Worm (Caenorhabditis elegans) whole organism, young adult: ENCODE data around the gene clec-169.

Experiments
- B0261.1 ChIP-seq: sonication (generic microtip); optimal IDR thresholded peaks from 2 replicates; lab custom pipeline; 2016; ENCODE audit warnings: mild to moderate bottlenecking, missing genetic modification characterization, moderate library complexity, missing compliant biosample characterization
- B0336.3 ChIP-seq: fragments of 200-800 bp; sonication (Bioruptor generic); IDR thresholded peaks from 2 replicates; pipeline ENCODE4 v1.3.6; 2022; ENCODE audit warnings: missing genetic modification characterization, missing compliant biosample characterization
- F23B12.7 ChIP-seq: sonication (generic microtip); optimal IDR thresholded peaks from 2 replicates; lab custom pipeline; 2017; ENCODE audit warnings: missing genetic modification characterization, mild to moderate bottlenecking, missing compliant biosample characterization, antibody characterized with exemption, moderate library complexity; ENCODE audit not compliant: insufficient read depth
- F33H1.4 ChIP-seq: fragments of 200-800 bp; sonication (Bioruptor generic); IDR thresholded peaks from 2 replicates; pipeline ENCODE4 v1.3.6; 2022; ENCODE audit warnings: missing genetic modification reagents, missing genetic modification characterization, missing compliant biosample characterization
- F37B4.10 ChIP-seq: fragments of 200-800 bp; sonication (Bioruptor generic); IDR thresholded peaks from 2 replicates; pipeline ENCODE4 v1.3.6; 2022; ENCODE audit warnings: missing genetic modification characterization, missing compliant biosample characterization
- F52B5.7 ChIP-seq: sonication (generic microtip); optimal IDR thresholded peaks from 2 replicates; lab custom pipeline; 2016; ENCODE audit warnings: mild to moderate bottlenecking, missing genetic modification characterization, missing compliant biosample characterization
- F57A8.1 ChIP-seq: fragments of 200-800 bp; sonication (Bioruptor generic); optimal IDR thresholded peaks from 2 replicates; lab custom pipeline; 2018; ENCODE audit warnings: mild to moderate bottlenecking, missing genetic modification characterization, moderate library complexity, missing compliant biosample characterization
- K11D2.4 ChIP-seq: fragments of 200-800 bp; sonication (Bioruptor generic); IDR thresholded peaks from 2 replicates; pipeline ENCODE4 v1.3.6; 2022; ENCODE audit warnings: missing genetic modification reagents, missing genetic modification characterization, missing compliant biosample characterization
- T26A5.8 ChIP-seq: sonication (generic microtip); optimal IDR thresholded peaks from 2 replicates; lab custom pipeline; 2016; ENCODE audit warnings: missing genetic modification characterization, missing compliant biosample characterization
- Y79H2A.3 ChIP-seq: fragments of 200-800 bp; sonication (Bioruptor generic); conservative IDR thresholded peaks from 2 replicates; pipeline ENCODE4 v1.3.6; 2022; ENCODE audit warnings: missing genetic modification reagents, missing genetic modification characterization, missing compliant biosample characterization
- Y95B8A.8 ChIP-seq: fragments of 200-800 bp; sonication (Bioruptor generic); IDR thresholded peaks from 2 replicates; pipeline ENCODE4 v1.3.6; 2022; ENCODE audit warnings: missing genetic modification reagents, missing genetic modification characterization, missing compliant biosample characterization
- akir-1 ChIP-seq: fragments of 200-800 bp; sonication (Bioruptor generic); optimal IDR thresholded peaks from 2 replicates; lab custom pipeline; 2018; ENCODE audit warnings: mild to moderate bottlenecking, missing genetic modification characterization, moderate library complexity, missing compliant biosample characterization
- aptf-2 ChIP-seq: fragments of 200-800 bp; sonication (Bioruptor generic); conservative IDR thresholded peaks from 2 replicates; pipeline ENCODE4 v1.3.6; 2022; ENCODE audit warnings: missing genetic modification reagents, missing genetic modification characterization, missing compliant biosample characterization
- aptf-3 ChIP-seq: fragments of 200-800 bp; sonication (Bioruptor generic); IDR thresholded peaks from 2 replicates; pipeline ENCODE4 v1.3.6; 2022; ENCODE audit warnings: missing genetic modification characterization, missing compliant biosample characterization
- bed-1 ChIP-seq: fragments of 200-800 bp; sonication (Bioruptor generic); IDR thresholded peaks from 2 replicates; pipeline ENCODE4 v1.3.6; 2022; ENCODE audit warnings: missing genetic modification reagents, missing genetic modification characterization, missing compliant biosample characterization
- ceh-100 ChIP-seq: fragments of 200-800 bp; sonication (Bioruptor generic); IDR thresholded peaks from 2 replicates; pipeline ENCODE4 v1.3.6; 2022; ENCODE audit warnings: missing genetic modification reagents, missing genetic modification characterization, missing compliant biosample characterization
- ceh-27 ChIP-seq: fragments of 200-800 bp; sonication (Bioruptor generic); optimal IDR thresholded peaks from 2 replicates; lab custom pipeline; 2018; ENCODE audit warnings: mild to moderate bottlenecking, missing genetic modification characterization, moderate library complexity, missing compliant biosample characterization
- ceh-40 ChIP-seq: fragments of 200-800 bp; sonication (Bioruptor generic); IDR thresholded peaks from 2 replicates; pipeline ENCODE4 v1.3.6; 2022; ENCODE audit warnings: missing genetic modification characterization, missing compliant biosample characterization
- chd-7 ChIP-seq: sonication (generic microtip); optimal IDR thresholded peaks from 2 replicates; lab custom pipeline; 2016; ENCODE audit warnings: mild to moderate bottlenecking, missing genetic modification characterization, moderate library complexity, missing compliant biosample characterization
- dox-1 ChIP-seq: fragments of 200-800 bp; sonication (Bioruptor generic); IDR thresholded peaks from 2 replicates; pipeline ENCODE4 v1.3.6; 2022; ENCODE audit warnings: missing genetic modification reagents, missing genetic modification characterization, missing compliant biosample characterization
- egrh-3 ChIP-seq: fragments of 200-800 bp; sonication (Bioruptor generic); IDR thresholded peaks from 2 replicates; pipeline ENCODE4 v1.3.6; 2022; ENCODE audit warnings: missing genetic modification reagents, missing genetic modification characterization, missing compliant biosample characterization
- ets-4 ChIP-seq: fragments of 200-800 bp; sonication (Bioruptor generic); optimal IDR thresholded peaks from 2 replicates; lab custom pipeline; 2018; ENCODE audit warnings: mild to moderate bottlenecking, missing genetic modification characterization, missing compliant biosample characterization
- hmg-1.2 ChIP-seq: fragments of 200-800 bp; sonication (Bioruptor generic); IDR thresholded peaks from 2 replicates; pipeline ENCODE4 v1.3.6; 2022; ENCODE audit warnings: missing genetic modification reagents, missing genetic modification characterization, missing compliant biosample characterization
- lag-1 ChIP-seq: fragments of 200-800 bp; sonication (Bioruptor generic); IDR thresholded peaks from 2 replicates; pipeline ENCODE4 v1.3.6; 2022; ENCODE audit warnings: missing genetic modification reagents, missing genetic modification characterization, missing compliant biosample characterization
- let-526 ChIP-seq: fragments of 200-800 bp; sonication (Bioruptor generic); IDR thresholded peaks from 2 replicates; pipeline ENCODE4 v1.3.6; 2022; ENCODE audit warnings: missing genetic modification reagents, missing genetic modification characterization, missing compliant biosample characterization
- let-607 ChIP-seq, 2 experiments: fragments of 200-800 bp in 1 of 2; sonication (Bioruptor generic) in 1 of 2; sonication (generic microtip) in 1 of 2; optimal IDR thresholded peaks; 2 replicates each; lab custom pipeline; 2016 to 2018; ENCODE audit warnings: mild to moderate bottlenecking in 2 of 2, missing compliant biosample characterization in 2 of 2, missing genetic modification characterization in 2 of 2, moderate library complexity in 2 of 2, missing genotype in 1 of 2
- lin-40 ChIP-seq: sonication (generic microtip); optimal IDR thresholded peaks from 2 replicates; lab custom pipeline; 2016; ENCODE audit warnings: missing genetic modification characterization, mild to moderate bottlenecking, missing compliant biosample characterization, missing genotype, missing genetic modification reagents
- lir-1 ChIP-seq: fragments of 200-800 bp; sonication (Bioruptor generic); conservative IDR thresholded peaks from 2 replicates; pipeline ENCODE4 v1.3.6; 2022; ENCODE audit warnings: missing genetic modification reagents, missing genetic modification characterization, missing compliant biosample characterization
- madf-6 ChIP-seq: fragments of 200-800 bp; sonication (Bioruptor generic); IDR thresholded peaks from 2 replicates; pipeline ENCODE4 v1.3.6; 2022; ENCODE audit warnings: missing genetic modification reagents, missing genetic modification characterization, missing compliant biosample characterization
- mcd-1 ChIP-seq: fragments of 200-800 bp; sonication (Bioruptor generic); IDR thresholded peaks from 2 replicates; pipeline ENCODE4 v1.3.6; 2022; ENCODE audit warnings: missing genetic modification reagents, missing genetic modification characterization, missing compliant biosample characterization
- nhr-27 ChIP-seq: fragments of 200-800 bp; sonication (Bioruptor generic); optimal IDR thresholded peaks from 2 replicates; lab custom pipeline; 2018; ENCODE audit warnings: mild to moderate bottlenecking, missing genetic modification characterization, moderate library complexity, missing compliant biosample characterization
- nhr-90 ChIP-seq: sonication (generic microtip); optimal IDR thresholded peaks from 2 replicates; lab custom pipeline; 2016; ENCODE audit warnings: missing genotype, mild to moderate bottlenecking, missing genetic modification characterization, missing compliant biosample characterization
- rcor-1 ChIP-seq: fragments of 200-800 bp; sonication (Bioruptor generic); IDR thresholded peaks from 2 replicates; pipeline ENCODE4 v1.3.6; 2022; ENCODE audit warnings: missing genetic modification reagents, missing genetic modification characterization, missing compliant biosample characterization
- sea-2 ChIP-seq: fragments of 200-800 bp; sonication (Bioruptor generic); IDR thresholded peaks from 2 replicates; pipeline ENCODE4 v1.3.6; 2022; ENCODE audit warnings: missing genetic modification characterization, missing compliant biosample characterization
- snpc-1.1 ChIP-seq: sonication (generic microtip); optimal IDR thresholded peaks from 2 replicates; lab custom pipeline; 2017; ENCODE audit warnings: missing genetic modification characterization, mild to moderate bottlenecking, missing compliant biosample characterization, antibody characterized with exemption, moderate library complexity, missing genotype, missing genetic modification reagents; ENCODE audit not compliant: insufficient read depth
- snpc-1.3 ChIP-seq: sonication (generic microtip); optimal IDR thresholded peaks from 2 replicates; lab custom pipeline; 2017; ENCODE audit warnings: missing genetic modification characterization, mild to moderate bottlenecking, missing compliant biosample characterization, antibody characterized with exemption, moderate library complexity, missing genotype, missing genetic modification reagents; ENCODE audit not compliant: insufficient read depth
- somi-1 ChIP-seq: fragments of 200-800 bp; sonication (Bioruptor generic); optimal IDR thresholded peaks from 2 replicates; lab custom pipeline; 2018; ENCODE audit warnings: mild to moderate bottlenecking, missing genetic modification characterization, missing compliant biosample characterization
- zfh-2 ChIP-seq: fragments of 200-800 bp; sonication (Bioruptor generic); conservative IDR thresholded peaks from 2 replicates; pipeline ENCODE4 v1.3.6; 2022; ENCODE audit warnings: missing genetic modification reagents, missing genetic modification characterization, missing compliant biosample characterization
- ztf-25 ChIP-seq: fragments of 200-800 bp; sonication (Bioruptor generic); IDR thresholded peaks from 2 replicates; pipeline ENCODE4 v1.3.6; 2022; ENCODE audit warnings: missing genetic modification reagents, missing genetic modification characterization, missing compliant biosample characterization
- ztf-26 ChIP-seq: sonication (generic microtip); optimal IDR thresholded peaks from 2 replicates; lab custom pipeline; 2017; ENCODE audit warnings: missing genetic modification characterization, missing compliant biosample characterization

clec-169 gene

ce11 chrIV:1232419-1233145 lies 28.5 kb upstream of the clec-169 start:
- TF ChIP-seq akir-1 (GFP tag; lab: Kevin White, UChicago) (no peak), F23B12.7 (no peak), egrh-3 (peak; percentile 98), F37B4.10 (no peak), mcd-1 (GFP tag; lab: Robert Waterston, UW) (0 out of 2 replicates have a peak, but pooled peaks have one; percentile 23), ztf-25 (GFP tag; lab: Robert Waterston, UW) (no peak), ets-4 (GFP tag; lab: Kevin White, UChicago) (no peak), let-526 (GFP tag; lab: Robert Waterston, UW) (no peak), madf-6 (GFP tag; lab: Robert Waterston, UW) (0 out of 2 replicates have a peak, but pooled peaks have one; percentile 28), hmg-1.2 (GFP tag; lab: Robert Waterston, UW) (no peak), Y79H2A.3 (GFP tag; lab: Robert Waterston, UW) (no peak), dox-1 (GFP tag; lab: Robert Waterston, UW) (0 out of 2 replicates have a peak, but pooled peaks have one; percentile 19), chd-7 (peak; percentile 27), zfh-2 (GFP tag; lab: Robert Waterston, UW) (peak; percentile 96), K11D2.4 (GFP tag; lab: Robert Waterston, UW) (no peak), snpc-1.1 (tag; lab: Kevin White, UChicago) (no peak), lag-1 (GFP tag; lab: Robert Waterston, UW) (no peak)

- TF ChIP-seq F52B5.7 (tag; lab: Kevin White, UChicago) (no peak), B0261.1 (tag; lab: Kevin White, UChicago) (no peak), ztf-25 (GFP tag; lab: Robert Waterston, UW) (no peak), ceh-100 (GFP tag; lab: Robert Waterston, UW) (no peak), Y95B8A.8 (GFP tag; lab: Robert Waterston, UW) (no peak), nhr-27 (tag; lab: Kevin White, UChicago) (no peak), lin-40 (no peak), rcor-1 (GFP tag; lab: Robert Waterston, UW) (no peak), B0336.3 (GFP tag; lab: Robert Waterston, UW) (no peak), F33H1.4 (GFP tag; lab: Robert Waterston, UW) (no peak), T26A5.8 (no peak)
- TF ChIP-seq, all 124 proteins: peak for 0
Measured at ce11 chrIV:1234780-1235179, 26.3 kb upstream of the clec-169 start.

- no peak for TF ChIP-seq F57A8.1 (GFP tag; lab: Kevin White, UChicago)
- TF ChIP-seq ceh-40 (GFP tag; lab: Robert Waterston, UW), result no peak
- TF ChIP-seq aptf-2, result no peak
- no peak for TF ChIP-seq aptf-3 (GFP tag; lab: Robert Waterston, UW)
- no peak for TF ChIP-seq hmg-1.2 (GFP tag; lab: Robert Waterston, UW)
- TF ChIP-seq sea-2 (GFP tag; lab: Robert Waterston, UW), result no peak
- no peak for TF ChIP-seq chd-7
- TF ChIP-seq bed-1 (GFP tag; lab: Robert Waterston, UW), result no peak
- no peak for TF ChIP-seq somi-1 (GFP tag; lab: Kevin White, UChicago)
- no peak for TF ChIP-seq nhr-90 (tag; lab: Kevin White, UChicago)
- TF ChIP-seq dox-1 (GFP tag; lab: Robert Waterston, UW), result no peak
- TF ChIP-seq lir-1 (GFP tag; lab: Robert Waterston, UW), result no peak
- TF ChIP-seq F33H1.4 (GFP tag; lab: Robert Waterston, UW), result no peak
- TF ChIP-seq snpc-1.3 (tag; lab: Kevin White, UChicago), result no peak
- TF ChIP-seq let-607 (tag; optimal IDR thresholded peaks at IDR 0.05; lab: Kevin White, UChicago), result no peak
- TF ChIP-seq ceh-27 (GFP tag; lab: Kevin White, UChicago), result no peak
- TF ChIP-seq ztf-26, result no peak
Measured at ce11 chrIV:1235785-1236184, 25.3 kb upstream of the clec-169 start.
